Worm (Caenorhabditis elegans): ENCODE measurements around the gene srh-141.

ce11 chrV:16424428-16424827 lies 19.3 kb upstream of the srh-141 start, which contains the start of gene srw-29:
- TF ChIP-seq unc-130 (GFP tag; optimal IDR thresholded peaks at IDR 0.05): no peak
- TF ChIP-seq nfya-1 (tag; optimal IDR thresholded peaks at IDR 0.05; ENCODE audit: borderline replicate concordance, insufficient read depth): no peak
- TF ChIP-seq ztf-22 (GFP tag; optimal IDR thresholded peaks at IDR 0.05): no peak
- TF ChIP-seq akir-1 (GFP tag; optimal IDR thresholded peaks at IDR 0.05): no peak
- no peak for TF ChIP-seq sea-2 (GFP tag; IDR thresholded peaks at IDR 0.05)

Data from whole organism, young adult.